Worm (Caenorhabditis elegans) whole organism, mixed stage, embryonic: ENCODE data around the gene idpp-8.

ENCODE experiments used
- mab-5 ChIP-seq: fragments of 150-350 bp; optimal IDR thresholded peaks from 2 replicates; lab custom pipeline; 2014; ENCODE audit warnings: missing biosample characterization, missing genetic modification characterization
- sptf-1 ChIP-seq: sonication (generic microtip); optimal IDR thresholded peaks from 2 replicates; lab custom pipeline; 2017; ENCODE audit warnings: mild to moderate bottlenecking, missing genetic modification characterization, moderate library complexity, missing compliant biosample characterization
- unc-39 ChIP-seq: fragments of 150-350 bp; optimal IDR thresholded peaks from 2 replicates; lab custom pipeline; 2014; ENCODE audit warnings: missing biosample characterization, missing genetic modification characterization
- unc-62 ChIP-seq: fragments of 150-350 bp; optimal IDR thresholded peaks from 2 replicates; lab custom pipeline; 2014; ENCODE audit warnings: missing biosample characterization, missing genetic modification reagents, missing genetic modification characterization

DNA sequence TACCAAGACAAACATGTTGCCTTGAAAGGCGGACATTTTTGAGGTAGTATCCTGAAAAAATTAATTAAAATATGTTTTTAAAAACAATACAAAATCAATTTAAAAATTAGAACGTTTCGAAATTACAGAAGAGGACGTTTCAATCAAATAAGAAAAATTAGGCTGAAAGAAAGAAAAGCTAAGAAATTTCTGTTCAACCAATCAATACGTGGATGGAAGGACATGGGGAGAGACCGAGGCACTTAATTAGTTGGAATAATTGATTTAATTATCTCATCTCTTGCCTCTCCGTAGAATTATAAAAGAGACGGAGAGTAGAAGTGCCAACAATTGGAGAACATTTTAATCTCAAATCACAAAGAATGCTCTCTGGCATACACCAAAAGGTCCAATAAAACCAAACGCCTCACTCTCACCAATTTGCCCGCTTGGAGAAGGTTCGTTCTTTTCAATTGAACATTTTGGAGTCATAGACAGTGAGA is 54.2 kb downstream of the idpp-8 start, which contains the start of gene ceh-58:
- TF ChIP-seq unc-62 (GFP tag; lab: Kevin White, UChicago): no peak
- no peak for TF ChIP-seq sptf-1 (tag; lab: Kevin White, UChicago)
- no peak for TF ChIP-seq unc-39 (tag; lab: Kevin White, UChicago)
- TF ChIP-seq mab-5 (tag; lab: Kevin White, UChicago): no peak
